Worm (Caenorhabditis elegans): ENCODE data around the gene Y70C5C.1.

- TF ChIP-seq klf-2 (GFP tag; conservative IDR thresholded peaks at IDR 0.05) (no peak), ztf-29 (GFP tag; IDR thresholded peaks at IDR 0.05) (no peak), ref-1 (GFP tag; conservative IDR thresholded peaks at IDR 0.05) (no peak), T22C8.4 (GFP tag; IDR thresholded peaks at IDR 0.05) (no peak), cog-1 (tag; optimal IDR thresholded peaks at IDR 0.05) (no peak), med-1 (GFP tag; optimal IDR thresholded peaks at IDR 0.05; ENCODE audit: insufficient read depth) (no peak)
Observed at ce11 chrV:16666647-16667046, 33.4 kb upstream of the Y70C5C.1 start, which contains the start of gene F14F8.14.

Measured in whole organism, midembryonic.